Worm (Caenorhabditis elegans): ENCODE results near the gene lipl-7.
A peak's percentile ranks its signal among the peaks of the same experiment; 100 is the strongest.

Gene lipl-7

ce11 chrIV:10242458-10243123 is 968 bp upstream of the lipl-7 start:
- TF ChIP-seq nhr-77 (tag; optimal IDR thresholded peaks at IDR 0.05) (no peak), lin-15B (tag; optimal IDR thresholded peaks at IDR 0.05) (peak; percentile 38), R02D3.7 (tag; optimal IDR thresholded peaks at IDR 0.05) (no peak), nfya-1 (tag; optimal IDR thresholded peaks at IDR 0.05; ENCODE audit: insufficient read depth) (peak; percentile 12), nhr-25 (tag; optimal IDR thresholded peaks at IDR 0.05) (peak; percentile 41), pha-4 (tag; optimal IDR thresholded peaks at IDR 0.05) (peak; percentile 65), nhr-23 (tag; optimal IDR thresholded peaks at IDR 0.05) (peak; percentile 8), lin-39 (tag; optimal IDR thresholded peaks at IDR 0.05) (peak; percentile 4)

- TF ChIP-seq pqm-1 (tag; optimal IDR thresholded peaks at IDR 0.05) (peak; percentile 56), ZK546.5 (tag; optimal IDR thresholded peaks at IDR 0.05) (no peak), elt-2 (tag; optimal IDR thresholded peaks at IDR 0.05) (peak; percentile 54)
Observed at ce11 chrIV:10239045-10239444, 2.6 kb downstream of the lipl-7 start, which contains the start of gene ech-8. TSS of gene ech-8 (minus strand) at chrIV:10239176.

ce11 chrIV:10236106-10236505 is 5.5 kb downstream of the lipl-7 start:
- TF ChIP-seq snpc-4 (tag; optimal IDR thresholded peaks at IDR 0.05) (no peak), ceh-82 (tag; optimal IDR thresholded peaks at IDR 0.05) (no peak), daf-12 (tag; optimal IDR thresholded peaks at IDR 0.05) (no peak), aly-2 (tag; optimal IDR thresholded peaks at IDR 0.05) (no peak), nfya-1 (tag; optimal IDR thresholded peaks at IDR 0.05; ENCODE audit: insufficient read depth) (no peak), ceh-28 (tag; optimal IDR thresholded peaks at IDR 0.05) (no peak), jun-1 (tag; optimal IDR thresholded peaks at IDR 0.05) (peak; percentile 56), egl-27 (tag; optimal IDR thresholded peaks at IDR 0.05) (no peak), pqm-1 (tag; optimal IDR thresholded peaks at IDR 0.05) (peak; percentile 83), elt-2 (tag; optimal IDR thresholded peaks at IDR 0.05) (peak; percentile 71), nhr-28 (tag; optimal IDR thresholded peaks at IDR 0.05) (no peak), sea-2 (GFP tag; optimal IDR thresholded peaks at IDR 0.05) (no peak), hmg-11 (tag; optimal IDR thresholded peaks at IDR 0.05) (no peak), R02D3.7 (tag; optimal IDR thresholded peaks at IDR 0.05) (no peak), fkh-10 (GFP tag; optimal IDR thresholded peaks at IDR 0.05) (no peak), nhr-76 (tag; optimal IDR thresholded peaks at IDR 0.05) (no peak), elt-1 (tag; optimal IDR thresholded peaks at IDR 0.05) (no peak)

ce11 chrIV:10235279-10235829 is 6.3 kb downstream of the lipl-7 start, which contains the start of gene ech-9:
TSS of gene ech-9 (minus strand) at chrIV:10235329.
- TF ChIP-seq ztf-4 (tag; optimal IDR thresholded peaks at IDR 0.05): no peak
- peak; percentile 58 for TF ChIP-seq elt-2 (tag; optimal IDR thresholded peaks at IDR 0.05)
- peak; percentile 84 for TF ChIP-seq pqm-1 (tag; optimal IDR thresholded peaks at IDR 0.05)

ce11 chrIV:10232456-10232855 is 9.2 kb downstream of the lipl-7 start, which contains the start of gene F01G10.4:
TSS of gene F01G10.4 (minus strand) at chrIV:10232556.
- TF ChIP-seq jun-1 (tag; optimal IDR thresholded peaks at IDR 0.05): no peak

ce11 chrIV:10230971-10231370 is 10.7 kb downstream of the lipl-7 start, which contains the start of gene F01G10.5:
TSS of gene F01G10.5 (minus strand) at chrIV:10231071.
- no peak for TF ChIP-seq unc-62 (GFP tag; optimal IDR thresholded peaks at IDR 0.05)
- no peak for TF ChIP-seq mml-1 (tag; optimal IDR thresholded peaks at IDR 0.05)
- TF ChIP-seq lin-15B (tag; optimal IDR thresholded peaks at IDR 0.05): no peak
- no peak for TF ChIP-seq elt-2 (tag; optimal IDR thresholded peaks at IDR 0.05)
- TF ChIP-seq R02D3.7 (tag; optimal IDR thresholded peaks at IDR 0.05): no peak
- no peak for TF ChIP-seq zag-1 (tag; optimal IDR thresholded peaks at IDR 0.05)
- no peak for TF ChIP-seq nfya-1 (tag; optimal IDR thresholded peaks at IDR 0.05; ENCODE audit: insufficient read depth)
- TF ChIP-seq ceh-16 (tag; optimal IDR thresholded peaks at IDR 0.05): no peak
- TF ChIP-seq sea-2 (GFP tag; optimal IDR thresholded peaks at IDR 0.05): no peak
